Worm (Caenorhabditis elegans) whole organism, young adult: Measurements from ENCODE around the gene F08G2.7.

Experiments used
- C06A6.2 ChIP-seq: fragments of 200-800 bp; sonication (Bioruptor generic); conservative IDR thresholded peaks from 2 replicates; pipeline ENCODE4 v1.3.6; 2022; ENCODE audit warnings: missing genetic modification characterization, missing compliant biosample characterization
- D2030.7 ChIP-seq: fragments of 200-800 bp; sonication (Bioruptor generic); IDR thresholded peaks from 2 replicates; pipeline ENCODE4 v1.3.6; 2022; ENCODE audit warnings: missing genetic modification reagents, missing genetic modification characterization, missing compliant biosample characterization
- atf-7 ChIP-seq: sonication (generic microtip); optimal IDR thresholded peaks from 2 replicates; lab custom pipeline; 2017; ENCODE audit warnings: mild to moderate bottlenecking, missing genetic modification characterization, missing compliant biosample characterization
- attf-6 ChIP-seq: fragments of 200-800 bp; sonication (Bioruptor generic); IDR thresholded peaks from 2 replicates; pipeline ENCODE4 v1.3.6; 2022; ENCODE audit warnings: missing genetic modification reagents, missing genetic modification characterization, missing compliant biosample characterization
- ceh-27 ChIP-seq: fragments of 200-800 bp; sonication (Bioruptor generic); optimal IDR thresholded peaks from 2 replicates; lab custom pipeline; 2018; ENCODE audit warnings: mild to moderate bottlenecking, missing genetic modification characterization, moderate library complexity, missing compliant biosample characterization
- dox-1 ChIP-seq: fragments of 200-800 bp; sonication (Bioruptor generic); IDR thresholded peaks from 2 replicates; pipeline ENCODE4 v1.3.6; 2022; ENCODE audit warnings: missing genetic modification reagents, missing genetic modification characterization, missing compliant biosample characterization
- egrh-3 ChIP-seq: fragments of 200-800 bp; sonication (Bioruptor generic); IDR thresholded peaks from 2 replicates; pipeline ENCODE4 v1.3.6; 2022; ENCODE audit warnings: missing genetic modification reagents, missing genetic modification characterization, missing compliant biosample characterization
- ekl-4 ChIP-seq: fragments of 200-800 bp; sonication (Bioruptor generic); IDR thresholded peaks from 2 replicates; pipeline ENCODE4 v1.3.6; 2022; ENCODE audit warnings: missing genetic modification reagents, missing genetic modification characterization, missing compliant biosample characterization
- fkh-3 ChIP-seq: sonication (generic microtip); optimal IDR thresholded peaks from 2 replicates; lab custom pipeline; 2016; ENCODE audit warnings: mild to moderate bottlenecking, missing genetic modification characterization, missing compliant biosample characterization
- hsf-1 ChIP-seq: fragments of 200-800 bp; sonication (Bioruptor generic); IDR thresholded peaks from 2 replicates; pipeline ENCODE4 v1.3.6; 2022; ENCODE audit warnings: missing genetic modification reagents, missing genetic modification characterization, missing compliant biosample characterization
- let-607 ChIP-seq, 2 experiments: fragments of 200-800 bp in 1 of 2; sonication (Bioruptor generic) in 1 of 2; sonication (generic microtip) in 1 of 2; optimal IDR thresholded peaks; 2 replicates each; lab custom pipeline; 2016 to 2018; ENCODE audit warnings: mild to moderate bottlenecking in 2 of 2, missing compliant biosample characterization in 2 of 2, missing genetic modification characterization in 2 of 2, moderate library complexity in 2 of 2, missing genotype in 1 of 2
- lsl-1 ChIP-seq: fragments of 200-800 bp; sonication (Bioruptor generic); optimal IDR thresholded peaks from 2 replicates; lab custom pipeline; 2018; ENCODE audit warnings: mild to moderate bottlenecking, missing genetic modification characterization, moderate library complexity, missing compliant biosample characterization
- mxl-1 ChIP-seq: sonication (generic microtip); optimal IDR thresholded peaks from 2 replicates; lab custom pipeline; 2016; ENCODE audit warnings: missing genetic modification characterization, missing compliant biosample characterization
- nfyb-1 ChIP-seq: fragments of 200-800 bp; sonication (Bioruptor generic); IDR thresholded peaks from 2 replicates; pipeline ENCODE4 v1.3.6; 2022; ENCODE audit warnings: missing genetic modification reagents, missing genetic modification characterization, missing compliant biosample characterization
- pha-4 ChIP-seq: fragments of 150-350 bp; sonication (generic microtip); optimal IDR thresholded peaks from 2 replicates; lab custom pipeline; 2014; ENCODE audit warnings: missing biosample characterization, missing genetic modification reagents, missing genetic modification characterization
- snpc-4 ChIP-seq, 5 experiments: fragments of 150-350 bp in 1 of 5; sonication (generic microtip) in 4 of 5; optimal IDR thresholded peaks; 2 replicates each; lab custom pipeline; 2014 to 2018; ENCODE audit warnings: missing genetic modification characterization in 5 of 5, missing biosample characterization in 3 of 5, antibody characterized with exemption in 2 of 5, mild to moderate bottlenecking in 2 of 5, missing compliant biosample characterization in 2 of 5, missing genotype in 2 of 5, moderate library complexity in 2 of 5, missing genetic modification reagents in 1 of 5
- zfh-2 ChIP-seq: fragments of 200-800 bp; sonication (Bioruptor generic); conservative IDR thresholded peaks from 2 replicates; pipeline ENCODE4 v1.3.6; 2022; ENCODE audit warnings: missing genetic modification reagents, missing genetic modification characterization, missing compliant biosample characterization

The F08G2.7 gene

DNA sequence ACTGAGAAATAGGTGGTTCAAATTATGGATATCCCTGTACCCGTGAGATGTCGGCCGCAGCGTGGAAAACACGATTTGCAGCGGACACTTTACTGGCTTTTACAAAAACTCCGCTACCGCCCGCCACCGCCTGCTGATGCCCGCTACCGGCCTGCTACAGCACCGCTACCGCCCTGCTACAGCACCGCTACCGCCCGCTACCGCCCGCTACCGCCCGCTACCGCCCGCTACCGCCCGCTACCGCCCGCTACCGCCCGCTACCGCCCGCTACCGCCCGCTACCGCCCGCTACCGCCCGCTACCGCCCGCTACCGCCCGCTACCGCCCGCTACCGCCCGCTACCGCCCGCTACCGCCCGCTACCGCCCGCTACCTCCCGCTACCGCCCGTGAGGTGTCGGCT lies 50.3 kb downstream of the F08G2.7 start:
- peak; percentile 96 for TF ChIP-seq egrh-3 (GFP tag; lab: Robert Waterston, UW)
- TF ChIP-seq zfh-2 = peak; percentile 92

DNA sequence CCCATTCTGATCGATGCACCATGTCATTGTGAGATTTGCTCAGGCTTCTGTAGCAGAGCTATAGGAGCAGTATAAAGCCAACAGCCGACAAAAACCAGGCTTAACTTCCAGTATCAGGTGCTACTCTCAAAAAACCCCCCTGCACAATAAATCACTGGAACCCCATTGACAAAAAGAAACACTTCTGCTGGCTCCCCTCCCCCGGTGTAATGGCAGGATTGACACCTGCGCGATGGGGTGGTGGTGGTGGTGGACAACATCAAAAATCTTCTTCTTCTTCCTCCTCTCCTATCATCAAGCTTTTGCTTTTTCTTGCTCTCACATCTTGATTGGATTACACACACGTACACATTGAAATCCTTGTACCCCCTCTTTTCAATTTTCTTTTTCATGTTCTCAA lies 51.2 kb downstream of the F08G2.7 start:
- TF ChIP-seq ceh-27 (GFP tag; lab: Kevin White, UChicago) (no peak), ekl-4 (no peak), hsf-1 (no peak)

DNA sequence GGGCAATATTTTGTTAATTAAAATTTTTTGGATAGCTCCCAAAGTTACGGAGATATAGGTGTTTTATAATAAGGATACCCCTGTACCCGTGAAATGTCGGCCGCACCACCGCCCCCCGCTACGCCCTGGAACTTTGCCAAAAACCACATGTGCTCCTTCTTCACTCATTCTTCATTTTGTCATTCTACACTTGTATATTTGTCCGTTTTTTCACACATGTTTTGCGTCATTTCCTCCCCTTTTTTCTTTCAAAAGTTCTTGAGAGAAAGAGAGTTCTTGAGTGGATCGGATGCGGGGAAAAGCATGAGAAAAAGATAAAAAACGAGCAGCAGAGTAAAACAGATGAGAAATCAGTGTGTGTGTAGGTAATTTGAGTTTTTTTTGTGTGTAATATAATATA lies 52.1 kb downstream of the F08G2.7 start:
- TF ChIP-seq C06A6.2 (GFP tag; lab: Robert Waterston, UW) (no peak), ceh-27 (GFP tag; lab: Kevin White, UChicago) (peak; percentile 44), snpc-4 (GFP tag; optimal IDR thresholded peaks at IDR 0.05; lab: Kevin White, UChicago) (no peak), snpc-4 (tag; optimal IDR thresholded peaks at IDR 0.05; lab: Kevin White, UChicago) (peak in 2 of 4 experiments; percentile 5 to 44)

DNA sequence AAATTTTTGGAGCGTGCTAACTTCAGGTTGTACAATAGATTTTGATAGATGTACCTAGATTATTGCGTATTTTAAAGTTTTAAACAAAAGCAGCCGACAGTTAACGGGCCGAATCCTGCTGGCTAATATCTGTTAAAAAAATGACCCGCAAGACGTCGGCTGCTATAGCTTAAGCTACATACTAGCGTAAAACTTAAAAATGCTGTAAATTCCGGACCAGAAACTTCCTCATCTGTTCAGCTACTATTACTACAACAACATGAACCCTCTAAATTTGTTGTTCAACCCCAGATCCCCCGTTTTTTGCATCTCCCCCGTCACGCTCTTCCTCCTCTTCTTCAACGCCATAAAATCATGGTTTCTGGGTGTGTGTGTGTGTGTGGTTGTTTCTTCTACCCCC lies 54.1 kb downstream of the F08G2.7 start:
- TF ChIP-seq dox-1 (GFP tag; lab: Robert Waterston, UW) = no peak
- TF ChIP-seq let-607 (tag; optimal IDR thresholded peaks at IDR 0.05; lab: Kevin White, UChicago) = no peak
- TF ChIP-seq lsl-1 (GFP tag; lab: Kevin White, UChicago) = no peak
- no peak for TF ChIP-seq zfh-2
- no peak for TF ChIP-seq attf-6
- TF ChIP-seq nfyb-1 (GFP tag; lab: Robert Waterston, UW) = no peak
- no peak for TF ChIP-seq fkh-3 (tag; lab: Kevin White, UChicago)
- TF ChIP-seq atf-7 (tag; lab: Kevin White, UChicago) = no peak
- no peak for TF ChIP-seq pha-4
- no peak for TF ChIP-seq mxl-1 (tag; lab: Kevin White, UChicago)
- TF ChIP-seq D2030.7 (GFP tag; lab: Robert Waterston, UW) = no peak
